Fruit fly (Drosophila melanogaster) Kc167 (cell line): ENCODE results near the gene bdl.

Experiments used
- Myc ChIP-seq: fragments of >200 bp; optimal IDR thresholded peaks from 2 replicates; lab custom pipeline; 2017; ENCODE audit warnings: missing external identifiers
- Sin3A ChIP-seq: fragments of >200 bp; optimal IDR thresholded peaks from 2 replicates; lab custom pipeline; 2018; ENCODE audit warnings: missing external identifiers
- h ChIP-seq: fragments of >200 bp; optimal IDR thresholded peaks from 3 replicates; lab custom pipeline; 2018; ENCODE audit warnings: missing external identifiers
- insv ChIP-seq: fragments of >200 bp; optimal IDR thresholded peaks from 3 replicates; lab custom pipeline; 2018; ENCODE audit warnings: missing external identifiers
- psq ChIP-seq: fragments of >200 bp; optimal IDR thresholded peaks from 2 replicates; lab custom pipeline; 2017; ENCODE audit warnings: missing external identifiers
- ttk ChIP-seq: sonication (Bioruptor generic); optimal IDR thresholded peaks from 2 replicates; lab custom pipeline; 2017; ENCODE audit warnings: missing external identifiers

bdl gene

DNA sequence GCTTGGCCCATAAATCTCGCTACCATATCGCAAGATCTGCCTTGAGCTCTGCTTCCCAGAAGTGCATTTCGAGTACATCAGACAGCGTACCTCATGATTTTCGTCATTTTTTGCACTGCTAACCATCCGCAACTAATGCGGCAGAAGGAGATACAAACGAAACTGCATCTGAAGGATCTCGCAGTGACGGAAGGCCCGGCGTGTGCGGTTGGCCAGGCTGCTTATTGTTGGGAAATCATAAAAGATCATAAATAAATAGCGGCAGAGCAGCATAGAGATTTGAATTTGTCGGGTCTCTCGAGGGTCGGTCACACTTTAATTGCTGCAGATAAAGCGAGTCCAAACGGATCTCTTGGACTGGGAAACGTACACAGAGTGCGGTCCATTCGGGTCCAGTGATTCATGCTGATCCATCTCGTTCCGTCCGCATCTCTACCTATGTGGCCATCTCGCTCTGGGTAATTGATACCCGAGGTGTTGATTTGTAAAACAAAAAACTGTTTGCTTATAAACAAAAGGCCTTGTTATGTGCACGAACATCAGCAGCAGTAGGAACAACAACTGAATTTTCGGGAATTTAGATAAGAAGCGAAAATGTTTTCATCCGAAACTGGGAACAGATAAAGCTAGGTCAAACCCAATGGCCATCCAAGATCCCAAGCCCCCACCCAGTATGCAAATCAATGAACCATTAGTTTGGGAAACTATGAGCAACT lies 44.4 kb downstream of the bdl start:
- no peak for TF ChIP-seq ttk
- TF ChIP-seq Sin3A, result no peak
- no peak for TF ChIP-seq h (lab: Kevin White, UChicago)

DNA sequence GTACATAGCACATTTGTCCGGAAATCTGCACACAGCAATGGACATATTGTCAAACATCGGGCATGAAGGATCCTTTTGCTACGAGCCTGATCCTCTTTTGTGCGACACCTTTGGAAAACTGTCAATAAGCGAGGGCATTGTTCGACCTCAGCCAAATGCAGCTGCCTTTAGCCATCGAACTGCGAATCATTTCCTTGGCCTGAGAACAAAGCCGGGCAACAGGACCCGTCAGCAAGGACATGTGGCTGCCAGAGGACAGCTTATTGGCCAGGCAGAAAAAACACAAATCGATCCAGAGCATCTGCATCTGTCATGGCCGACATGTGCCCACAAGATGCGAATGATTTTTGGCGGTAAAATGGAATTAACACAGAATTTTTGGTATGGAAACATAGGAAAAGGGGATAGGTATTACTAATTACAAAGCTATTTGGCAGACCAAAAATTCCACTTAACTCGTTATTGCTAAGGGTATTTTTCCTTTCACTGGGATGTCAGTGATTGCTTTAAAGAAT lies 45.7 kb downstream of the bdl start:
- no peak for TF ChIP-seq ttk
- no peak for TF ChIP-seq psq (lab: Kevin White, UChicago)
- no peak for TF ChIP-seq Sin3A
- TF ChIP-seq h (lab: Kevin White, UChicago), result no peak
- no peak for TF ChIP-seq Myc (lab: Kevin White, UChicago)
- no peak for TF ChIP-seq insv

DNA sequence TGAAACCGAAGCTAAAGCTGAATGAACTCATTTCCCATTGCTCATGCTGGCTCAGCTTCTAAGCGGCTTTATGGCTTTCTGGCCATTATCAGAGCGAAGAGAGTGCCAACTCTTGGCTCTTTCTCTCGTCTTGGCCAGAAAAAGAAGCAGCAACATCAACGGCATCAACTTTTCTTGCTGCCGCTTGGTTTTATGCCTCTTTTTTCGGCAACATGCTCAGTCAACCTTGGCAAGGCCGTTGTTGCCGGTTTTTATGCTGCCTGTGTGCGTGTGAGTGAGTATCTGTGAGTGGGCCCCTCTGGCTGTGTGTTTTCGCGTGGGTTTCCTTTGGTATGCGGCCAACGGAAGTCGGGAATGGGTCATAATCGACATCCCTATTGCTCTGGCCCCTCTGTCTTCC lies 46.2 kb downstream of the bdl start:
- TF ChIP-seq Myc (lab: Kevin White, UChicago) (no peak), h (lab: Kevin White, UChicago) (no peak), insv (no peak), ttk (no peak), psq (lab: Kevin White, UChicago) (no peak), Sin3A (no peak)

DNA sequence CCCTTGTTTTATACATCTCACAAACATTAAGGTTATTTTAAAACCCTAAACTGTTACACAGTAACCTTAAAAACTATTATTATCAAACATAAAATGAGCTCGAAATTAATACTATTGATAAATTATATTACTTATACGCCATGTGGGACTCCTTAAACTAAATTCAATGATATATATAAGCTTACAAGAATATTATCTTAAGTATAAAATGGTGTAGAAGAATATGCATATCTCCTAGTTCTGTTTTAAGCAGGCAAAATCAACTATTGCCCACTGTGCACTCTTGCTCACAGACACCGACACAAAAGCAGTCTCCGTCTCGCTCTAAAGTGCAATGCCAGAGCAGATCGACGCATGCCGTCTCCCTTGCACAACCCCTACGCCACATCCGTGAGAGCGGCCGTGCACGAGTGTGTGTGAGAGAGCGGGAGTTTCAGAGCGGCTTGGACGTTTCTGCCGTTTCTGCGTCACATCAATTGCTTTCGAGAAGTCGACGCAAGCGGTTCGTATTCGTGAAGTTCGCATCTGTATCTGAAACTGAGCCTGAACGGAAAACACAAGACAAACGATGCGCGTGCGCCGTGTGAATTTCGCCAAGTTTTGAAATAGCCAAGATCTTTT lies 47.3 kb downstream of the bdl start:
- TF ChIP-seq ttk (no peak), insv (no peak), Sin3A (no peak), h (lab: Kevin White, UChicago) (no peak), Myc (lab: Kevin White, UChicago) (no peak), psq (lab: Kevin White, UChicago) (no peak)

DNA sequence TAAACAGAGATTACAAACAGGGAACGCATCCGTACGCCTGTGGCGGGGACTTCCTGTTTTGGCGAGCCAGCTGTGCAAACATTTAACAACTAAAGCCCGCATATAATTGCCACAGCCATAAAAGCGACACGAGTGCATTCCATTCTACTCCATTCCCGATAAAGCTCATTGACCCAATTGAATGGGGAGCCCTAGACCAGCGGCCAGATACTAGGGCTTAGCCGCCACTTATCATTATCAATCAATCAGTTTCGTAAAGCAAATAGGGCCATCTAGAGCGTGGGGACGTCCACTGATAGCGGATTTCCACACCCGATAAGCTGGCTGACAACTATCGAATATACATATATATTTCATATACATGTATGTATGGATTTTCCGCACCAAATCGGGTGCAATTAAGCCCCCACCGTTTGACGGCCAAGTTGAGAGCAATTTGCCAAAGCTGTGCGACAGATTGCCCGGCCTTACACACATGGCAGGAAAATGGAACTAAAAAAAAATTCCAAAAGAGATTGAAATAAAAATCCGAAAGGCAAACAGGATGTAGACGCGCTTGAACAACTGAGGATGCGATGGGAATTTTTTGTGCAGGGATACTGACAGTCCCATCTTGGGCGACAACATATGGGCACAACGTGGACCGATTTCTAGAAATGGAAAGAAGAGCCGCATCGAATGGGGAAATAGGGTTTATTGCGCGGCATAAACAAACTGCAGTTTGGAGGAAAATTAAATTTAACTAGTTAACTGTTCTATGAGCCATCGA lies 48.6 kb downstream of the bdl start:
- TF ChIP-seq psq (lab: Kevin White, UChicago) (no peak), insv (no peak), ttk (no peak), Myc (lab: Kevin White, UChicago) (no peak), Sin3A (no peak), h (lab: Kevin White, UChicago) (no peak)

DNA sequence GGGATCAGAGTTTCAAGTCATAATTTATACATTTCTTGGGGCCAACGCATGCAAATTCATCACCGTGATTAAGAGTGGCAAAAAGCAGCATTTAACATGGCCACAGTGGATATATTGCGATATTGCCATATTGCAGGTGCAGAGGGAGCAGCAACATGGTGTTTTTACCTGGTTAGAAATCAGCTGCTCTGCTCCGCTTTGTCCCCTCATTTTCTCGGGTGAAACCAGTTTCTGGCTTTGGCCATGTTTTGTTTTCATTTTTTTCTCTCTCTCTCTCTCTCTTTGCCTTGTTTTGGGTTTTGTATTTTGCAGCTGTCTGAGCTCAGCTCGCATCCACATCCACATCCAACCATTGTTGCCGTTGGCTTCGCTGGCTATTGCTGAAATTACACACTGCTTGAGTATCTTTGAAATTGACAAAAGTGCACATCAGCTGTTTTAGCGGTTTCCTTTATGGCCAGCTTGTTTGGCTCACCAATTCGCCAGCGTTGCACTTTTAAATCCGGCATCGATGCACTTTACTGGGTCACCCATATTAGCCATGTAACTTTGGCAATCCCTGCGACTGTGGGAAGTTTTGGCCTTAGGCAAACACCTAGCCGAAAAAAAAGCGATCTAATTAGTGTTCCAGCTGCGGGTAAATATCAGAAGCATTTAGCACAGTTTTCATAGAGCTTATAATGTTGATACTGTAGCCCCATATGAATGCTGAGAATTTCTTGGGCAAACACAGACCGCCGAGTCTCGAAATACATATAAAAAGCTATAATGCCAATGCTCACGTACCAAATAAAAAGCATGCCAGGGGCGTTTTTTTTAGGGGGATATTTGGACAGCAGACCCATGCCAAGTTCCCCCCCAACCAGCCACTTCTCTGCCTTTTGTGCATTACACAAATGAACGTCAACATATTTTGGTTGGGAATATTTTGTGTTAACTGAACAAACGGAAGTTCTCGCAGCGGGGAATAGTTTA lies 51.0 kb downstream of the bdl start:
- no peak for TF ChIP-seq Sin3A
- TF ChIP-seq h (lab: Kevin White, UChicago), result no peak
- no peak for TF ChIP-seq ttk
- TF ChIP-seq Myc (lab: Kevin White, UChicago), result no peak
- no peak for TF ChIP-seq insv
- TF ChIP-seq psq (lab: Kevin White, UChicago), result no peak

DNA sequence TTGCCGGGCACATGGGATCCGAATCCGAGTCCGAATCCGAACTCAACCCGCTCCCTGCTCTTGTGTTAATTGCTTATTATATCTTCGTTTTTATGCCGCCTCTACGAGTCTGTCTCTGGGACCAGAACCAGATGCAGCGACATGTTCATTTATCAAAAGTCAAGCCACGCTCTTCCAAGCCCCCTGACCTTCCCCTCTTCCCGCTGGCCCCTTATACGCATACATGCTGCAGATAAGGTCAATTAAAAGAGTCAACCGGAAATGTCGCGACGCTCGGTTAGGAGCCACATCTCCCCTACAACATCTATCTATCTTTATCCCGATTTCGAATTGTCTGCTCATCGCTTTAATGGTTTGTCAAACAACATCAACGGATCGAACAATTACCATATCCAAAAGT lies 53.4 kb downstream of the bdl start:
- no peak for TF ChIP-seq h (lab: Kevin White, UChicago)
- no peak for TF ChIP-seq Myc (lab: Kevin White, UChicago)
- TF ChIP-seq ttk, result no peak
- no peak for TF ChIP-seq Sin3A
- TF ChIP-seq insv, result no peak
- TF ChIP-seq psq (lab: Kevin White, UChicago), result no peak

DNA sequence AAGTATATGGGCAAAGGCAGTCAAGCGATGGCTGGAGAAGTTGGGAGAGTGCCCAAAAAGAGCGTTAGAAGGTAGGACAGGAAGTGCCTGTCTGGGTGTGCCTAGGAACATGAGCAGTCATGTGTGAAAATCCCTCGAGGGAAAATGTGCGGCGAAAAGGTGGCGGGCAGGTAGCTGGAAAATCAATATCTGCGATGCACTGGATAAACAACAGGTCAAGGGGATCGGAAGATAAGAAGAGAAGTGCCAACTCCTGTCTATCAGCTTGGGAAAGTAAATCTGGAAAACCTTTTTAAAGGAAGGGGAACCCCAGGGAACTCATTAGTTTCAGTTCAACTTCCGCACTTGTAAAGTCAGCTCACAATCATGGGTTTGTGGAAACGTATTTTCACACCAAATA lies 54.0 kb downstream of the bdl start:
- TF ChIP-seq psq (lab: Kevin White, UChicago) (no peak), Sin3A (no peak), h (lab: Kevin White, UChicago) (no peak), ttk (no peak), Myc (lab: Kevin White, UChicago) (no peak), insv (no peak)
